Fruit fly (Drosophila melanogaster) S2 (cell line): ENCODE results near the gene tal-1A.

Source experiments
- CG8478 ChIP-seq: fragments of >200 bp; optimal IDR thresholded peaks from 2 replicates; lab custom pipeline; 2018
- CTCF ChIP-seq, 2 experiments: fragments of >200 bp; optimal IDR thresholded peaks; 2 replicates each; lab custom pipeline; 2018

dm6 chr3R:13843611-13844010, 30.7 kb downstream of the tal-1A start:
- TF ChIP-seq CG8478 (lab: Kevin White, UChicago), result no peak
- TF ChIP-seq CTCF (optimal IDR thresholded peaks at IDR 0.05; lab: Kevin White, UChicago), result no peak
